Worm (Caenorhabditis elegans) whole organism, early embryonic: ENCODE results near the gene gly-20.
"Not testable (repeated sequence)": the region's sequence is repeated elsewhere in the genome, so short reads cannot be mapped to it uniquely, and the experiment has no call there.

ENCODE experiments used
- aly-1 ChIP-seq: sonication (generic microtip); optimal IDR thresholded peaks from 2 replicates; lab custom pipeline; 2016; ENCODE audit warnings: missing genetic modification characterization, missing compliant biosample characterization
- ama-1 ChIP-seq: fragments of 150-350 bp; optimal IDR thresholded peaks from 2 replicates; lab custom pipeline; 2014
- ceh-13 ChIP-seq: fragments of 200-800 bp; sonication (Bioruptor generic); optimal IDR thresholded peaks from 2 replicates; lab custom pipeline; 2018; ENCODE audit warnings: mild to moderate bottlenecking, missing genetic modification characterization, missing compliant biosample characterization
- ceh-36 ChIP-seq: sonication (generic microtip); optimal IDR thresholded peaks from 2 replicates; lab custom pipeline; 2016; ENCODE audit warnings: missing genetic modification characterization, inconsistent platforms, missing compliant biosample characterization
- ets-7 ChIP-seq: sonication (generic microtip); optimal IDR thresholded peaks from 2 replicates; lab custom pipeline; 2016; ENCODE audit warnings: missing genotype, missing genetic modification characterization, missing compliant biosample characterization
- flt-1 ChIP-seq: fragments of 200-800 bp; sonication (Bioruptor generic); IDR thresholded peaks from 2 replicates; pipeline ENCODE4 v1.3.6; 2022; ENCODE audit warnings: missing genetic modification characterization, missing compliant biosample characterization
- hmbx-1 ChIP-seq: sonication (generic microtip); optimal IDR thresholded peaks from 2 replicates; lab custom pipeline; 2016; ENCODE audit warnings: mild to moderate bottlenecking, missing genetic modification characterization, missing compliant biosample characterization
- hmg-4 ChIP-seq: fragments of 200-800 bp; sonication (Bioruptor generic); optimal IDR thresholded peaks from 2 replicates; lab custom pipeline; 2018; ENCODE audit warnings: mild to moderate bottlenecking, missing genetic modification characterization, missing compliant biosample characterization
- hnd-1 ChIP-seq: sonication (generic microtip); optimal IDR thresholded peaks from 2 replicates; lab custom pipeline; 2016; ENCODE audit warnings: missing genetic modification characterization, missing compliant biosample characterization
- pes-1 ChIP-seq: fragments of 200-800 bp; sonication (Bioruptor generic); IDR thresholded peaks from 2 replicates; pipeline ENCODE4 v1.3.6; 2022; ENCODE audit warnings: missing genetic modification reagents, missing genetic modification characterization, missing compliant biosample characterization
- scrt-1 ChIP-seq: fragments of 200-800 bp; sonication (Bioruptor generic); IDR thresholded peaks from 2 replicates; pipeline ENCODE4 v1.3.6; 2022; ENCODE audit warnings: missing genetic modification characterization, missing compliant biosample characterization
- sea-1 ChIP-seq: fragments of 200-800 bp; sonication (Bioruptor generic); conservative IDR thresholded peaks from 2 replicates; pipeline ENCODE4 v1.3.6; 2022; ENCODE audit warnings: missing genetic modification characterization, missing compliant biosample characterization
- tbx-11 ChIP-seq: fragments of 200-800 bp; sonication (Bioruptor generic); IDR thresholded peaks from 2 replicates; pipeline ENCODE4 v1.3.6; 2022; ENCODE audit warnings: missing genetic modification characterization, missing compliant biosample characterization

DNA sequence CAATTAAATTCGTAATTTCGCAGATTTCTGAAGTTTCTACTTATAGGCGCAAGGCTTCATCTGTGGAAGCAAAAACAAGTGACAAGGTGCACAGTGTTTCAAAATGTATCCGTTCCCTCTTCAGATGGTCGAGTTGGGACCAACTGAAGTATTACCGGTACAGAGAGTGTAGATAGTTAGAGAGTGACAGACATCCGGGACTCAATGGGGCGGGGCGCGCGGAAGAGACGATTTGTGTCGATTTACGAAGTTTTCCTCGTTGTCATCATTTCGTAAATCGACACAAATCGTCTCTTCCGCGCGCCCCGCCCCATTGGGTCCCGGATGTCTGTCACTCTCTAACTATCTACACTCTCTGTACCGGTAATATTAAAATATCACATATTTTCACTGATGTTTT lies 3.7 kb downstream of the gly-20 start, which contains the start of gene C03E10.3:
- TF ChIP-seq scrt-1; ceh-36 (tag; lab: Kevin White, UChicago); flt-1 (GFP tag; lab: Robert Waterston, UW); ama-1 (lab: Kevin White, UChicago); ceh-13; sea-1; tbx-11 (GFP tag; lab: Robert Waterston, UW); ets-7 (tag; lab: Kevin White, UChicago); hmg-4 (GFP tag; lab: Kevin White, UChicago); hmbx-1 (tag; lab: Kevin White, UChicago); aly-1 (tag; lab: Kevin White, UChicago); hnd-1 (tag; lab: Kevin White, UChicago); pes-1 (GFP tag; lab: Robert Waterston, UW): not testable (repeated sequence)
